Fruit fly (Drosophila melanogaster) whole organism, embryonic: ENCODE data around the gene stnB.

ENCODE experiments used
- BtbVII ChIP-seq: fragments of 200-800 bp; sonication (Bioruptor generic); optimal IDR thresholded peaks from 3 replicates; lab custom pipeline; 2017; ENCODE audit warnings: missing biosample characterization, mild to moderate bottlenecking, missing genetic modification characterization
- CG10147 ChIP-seq: fragments of 200-800 bp; sonication (Bioruptor generic); optimal IDR thresholded peaks from 2 replicates; lab custom pipeline; 2019; ENCODE audit warnings: missing biosample characterization, mild to moderate bottlenecking, missing genetic modification characterization, moderate library complexity
- CG11696 ChIP-seq: fragments of 200-800 bp; sonication (Bioruptor generic); IDR thresholded peaks from 2 replicates; pipeline ENCODE4 v1.3.6; 2022; ENCODE audit warnings: missing biosample characterization, missing genetic modification characterization
- CG12744 ChIP-seq: fragments of 200-800 bp; sonication (Bioruptor generic); optimal IDR thresholded peaks from 2 replicates; lab custom pipeline; 2016; ENCODE audit warnings: missing biosample characterization, missing genetic modification characterization
- CG12769 ChIP-seq: fragments of 200-800 bp; sonication (Bioruptor generic); optimal IDR thresholded peaks from 2 replicates; lab custom pipeline; 2019; ENCODE audit warnings: missing biosample characterization, mild to moderate bottlenecking, missing genetic modification characterization, moderate library complexity
- CG14014 ChIP-seq: fragments of 200-800 bp; sonication (Bioruptor generic); IDR thresholded peaks from 2 replicates; pipeline ENCODE4 v1.3.6; 2022; ENCODE audit warnings: missing biosample characterization, missing genetic modification characterization
- CG1603 ChIP-seq: fragments of 200-800 bp; sonication (Bioruptor generic); optimal IDR thresholded peaks from 2 replicates; lab custom pipeline; 2019; ENCODE audit warnings: missing biosample characterization, mild to moderate bottlenecking, missing genetic modification characterization, moderate library complexity
- CG16779 ChIP-seq: fragments of 200-800 bp; sonication (Bioruptor generic); IDR thresholded peaks from 2 replicates; pipeline ENCODE4 v1.3.6; 2022; ENCODE audit warnings: missing biosample characterization, missing genetic modification characterization
- CG17186 ChIP-seq: fragments of 200-800 bp; sonication (Bioruptor generic); optimal IDR thresholded peaks from 3 replicates; lab custom pipeline; 2017; ENCODE audit warnings: missing biosample characterization, missing genetic modification reagents, missing genetic modification characterization
- CG18262 ChIP-seq: fragments of 200-800 bp; optimal IDR thresholded peaks from 3 replicates; lab custom pipeline; 2019; ENCODE audit warnings: missing biosample characterization, mild to moderate bottlenecking, missing genetic modification characterization, moderate library complexity
- CG2129 ChIP-seq: fragments of 200-800 bp; sonication (Bioruptor generic); IDR thresholded peaks from 2 replicates; pipeline ENCODE4 v1.3.6; 2022; ENCODE audit warnings: missing biosample characterization, missing genetic modification characterization; ENCODE audit not compliant: partially characterized antibody
- CG3407 ChIP-seq: fragments of 200-800 bp; sonication (Bioruptor generic); optimal IDR thresholded peaks from 2 replicates; lab custom pipeline; 2018; ENCODE audit warnings: missing biosample characterization, mild to moderate bottlenecking, missing genetic modification characterization
- CG3726 ChIP-seq: fragments of 200-800 bp; sonication (Bioruptor generic); IDR thresholded peaks from 3 replicates; pipeline ENCODE4, ENCODE4 v1.3.6; 2022; ENCODE audit warnings: missing biosample characterization, missing genetic modification characterization
- CG3995 ChIP-seq: fragments of 200-800 bp; sonication (Bioruptor generic); optimal IDR thresholded peaks from 3 replicates; lab custom pipeline; 2016; ENCODE audit warnings: missing biosample characterization, missing genetic modification characterization
- CG4360 ChIP-seq: fragments of 200-800 bp; sonication (Bioruptor generic); IDR thresholded peaks from 2 replicates; pipeline ENCODE4 v1.3.6; 2022; ENCODE audit warnings: missing biosample characterization, missing genetic modification characterization
- CG8281 ChIP-seq: fragments of 200-800 bp; sonication (Bioruptor generic); optimal IDR thresholded peaks from 2 replicates; lab custom pipeline; 2018; ENCODE audit warnings: missing biosample characterization, mild to moderate bottlenecking, missing genetic modification characterization, moderate library complexity
- CG9215 ChIP-seq: fragments of 200-800 bp; sonication (Bioruptor generic); IDR thresholded peaks from 2 replicates; pipeline ENCODE4 v1.3.6; 2022; ENCODE audit warnings: missing biosample characterization, missing genetic modification characterization
- Dip3 ChIP-seq: fragments of 200-800 bp; sonication (Bioruptor generic); optimal IDR thresholded peaks from 3 replicates; lab custom pipeline; 2016; ENCODE audit warnings: missing biosample characterization, missing genetic modification characterization
- Ets97D ChIP-seq: fragments of 200-800 bp; sonication (Bioruptor generic); optimal IDR thresholded peaks from 3 replicates; lab custom pipeline; 2016; ENCODE audit warnings: missing biosample characterization, missing genetic modification characterization
- HmgD ChIP-seq: fragments of 200-800 bp; sonication (Bioruptor generic); optimal IDR thresholded peaks from 3 replicates; lab custom pipeline; 2016; ENCODE audit warnings: missing biosample characterization, missing genetic modification characterization
- HmgZ ChIP-seq: fragments of 200-800 bp; sonication (Bioruptor generic); optimal IDR thresholded peaks from 2 replicates; lab custom pipeline; 2018; ENCODE audit warnings: missing biosample characterization, mild to moderate bottlenecking, missing genetic modification characterization
- Hmr ChIP-seq: fragments of 200-800 bp; sonication (Bioruptor generic); optimal IDR thresholded peaks from 3 replicates; lab custom pipeline; 2017; ENCODE audit warnings: mild to moderate bottlenecking, missing biosample characterization, missing genetic modification reagents, missing genetic modification characterization
- Hmx ChIP-seq: fragments of 200-800 bp; sonication (Bioruptor generic); optimal IDR thresholded peaks from 2 replicates; lab custom pipeline; 2016; ENCODE audit warnings: missing biosample characterization, missing genetic modification characterization
- Hr78 ChIP-seq, 2 experiments: fragments of 200-800 bp in 1 of 2; fragments of >200 bp in 1 of 2; sonication (Bioruptor generic) in 1 of 2; optimal IDR thresholded peaks; 2 replicates each; lab custom pipeline; 2017 to 2019; ENCODE audit warnings: missing biosample characterization in 2 of 2, missing genetic modification characterization in 2 of 2, mild to moderate bottlenecking in 1 of 2, moderate library complexity in 1 of 2
- Lim3 ChIP-seq: fragments of 200-800 bp; sonication (Bioruptor generic); IDR thresholded peaks from 2 replicates; pipeline ENCODE4 v1.3.6; 2022; ENCODE audit warnings: missing biosample characterization, missing genetic modification characterization
- Med ChIP-seq: fragments of 200-800 bp; sonication (Bioruptor generic); peaks from one replicate; lab custom pipeline; 2016; ENCODE audit warnings: missing biosample characterization, missing genetic modification characterization, mild to moderate bottlenecking, inconsistent platforms, moderate library complexity
- Meics ChIP-seq: fragments of 200-800 bp; sonication (Bioruptor generic); optimal IDR thresholded peaks from 2 replicates; lab custom pipeline; 2017; ENCODE audit warnings: missing biosample characterization, mild to moderate bottlenecking, missing genetic modification characterization
- PHDP ChIP-seq: fragments of 200-800 bp; sonication (Bioruptor generic); optimal IDR thresholded peaks from 3 replicates; lab custom pipeline; 2018; ENCODE audit warnings: missing biosample characterization, mild to moderate bottlenecking, missing genetic modification characterization, moderate library complexity
- Sox100B ChIP-seq: fragments of 200-800 bp; sonication (Bioruptor generic); optimal IDR thresholded peaks from 3 replicates; lab custom pipeline; 2018; ENCODE audit warnings: missing biosample characterization, mild to moderate bottlenecking, missing genetic modification characterization
- Xrp1 ChIP-seq: fragments of 200-800 bp; sonication (Bioruptor generic); IDR thresholded peaks from 2 replicates; pipeline ENCODE4 v1.3.6; 2022; ENCODE audit warnings: missing biosample characterization, missing genetic modification characterization
- al ChIP-seq: fragments of 200-800 bp; sonication (Bioruptor generic); IDR thresholded peaks from 2 replicates; pipeline ENCODE4 v1.3.6; 2022; ENCODE audit warnings: missing biosample characterization, missing genetic modification characterization
- bcd ChIP-seq: fragments of 200-800 bp; sonication (Bioruptor generic); optimal IDR thresholded peaks from 2 replicates; lab custom pipeline; 2017; ENCODE audit warnings: missing biosample characterization, mild to moderate bottlenecking, missing genetic modification characterization
- br ChIP-seq: fragments of >200 bp; optimal IDR thresholded peaks from 2 replicates; lab custom pipeline; 2017
- cad ChIP-seq: fragments of >200 bp; optimal IDR thresholded peaks from 2 replicates; lab custom pipeline; 2017; ENCODE audit warnings: missing biosample characterization, missing genetic modification characterization
- caup ChIP-seq: fragments of 200-800 bp; sonication (Bioruptor generic); optimal IDR thresholded peaks from 3 replicates; lab custom pipeline; 2017; ENCODE audit warnings: missing biosample characterization, mild to moderate bottlenecking, missing genetic modification characterization, moderate library complexity; ENCODE audit not compliant: severe bottlenecking
- chinmo ChIP-seq: fragments of 200-800 bp; sonication (Bioruptor generic); IDR thresholded peaks from 4 replicates; pipeline ENCODE4 v1.3.6; 2022; ENCODE audit warnings: missing biosample characterization, missing genetic modification characterization; ENCODE audit not compliant: partially characterized antibody
- dysf ChIP-seq: fragments of 200-800 bp; sonication (Bioruptor generic); IDR thresholded peaks from 3 replicates; pipeline ENCODE4 v1.3.6; 2022; ENCODE audit warnings: missing biosample characterization, missing genetic modification characterization
- ems ChIP-seq: fragments of 200-800 bp; sonication (Bioruptor generic); optimal IDR thresholded peaks from 3 replicates; lab custom pipeline; 2016; ENCODE audit warnings: missing biosample characterization, missing genetic modification characterization
- gem ChIP-seq: fragments of 200-800 bp; sonication (Bioruptor generic); optimal IDR thresholded peaks from 2 replicates; lab custom pipeline; 2019; ENCODE audit warnings: missing biosample characterization, mild to moderate bottlenecking, missing genetic modification characterization, moderate library complexity
- grn ChIP-seq: fragments of 200-800 bp; sonication (Bioruptor generic); optimal IDR thresholded peaks from 3 replicates; lab custom pipeline; 2017; ENCODE audit warnings: missing biosample characterization, missing genetic modification characterization
- ind ChIP-seq: fragments of 200-800 bp; sonication (Bioruptor generic); optimal IDR thresholded peaks from 3 replicates; lab custom pipeline; 2016; ENCODE audit warnings: missing biosample characterization, missing genetic modification characterization
- insv ChIP-seq, 2 experiments: fragments of 200-800 bp; sonication (Bioruptor generic); optimal IDR thresholded peaks; 3 replicates each; lab custom pipeline; 2016 to 2018; ENCODE audit warnings: missing biosample characterization in 2 of 2, missing genetic modification characterization in 2 of 2
- mirr ChIP-seq: fragments of 200-800 bp; sonication (Bioruptor generic); optimal IDR thresholded peaks from 3 replicates; lab custom pipeline; 2018; ENCODE audit warnings: missing biosample characterization, mild to moderate bottlenecking, missing genetic modification characterization
- onecut ChIP-seq: fragments of 200-800 bp; sonication (Bioruptor generic); IDR thresholded peaks from 2 replicates; pipeline ENCODE4 v1.3.6; 2022; ENCODE audit warnings: missing biosample characterization, missing genetic modification characterization
- sd ChIP-seq: fragments of 200-800 bp; sonication (Bioruptor generic); optimal IDR thresholded peaks from 3 replicates; lab custom pipeline; 2018; ENCODE audit warnings: missing biosample characterization, mild to moderate bottlenecking, missing genetic modification characterization, moderate library complexity
- sens ChIP-seq: fragments of 200-800 bp; sonication (Bioruptor generic); peaks from one replicate; lab custom pipeline; 2016; ENCODE audit warnings: missing biosample characterization, missing genetic modification characterization
- tio ChIP-seq: fragments of 200-800 bp; sonication (Bioruptor generic); optimal IDR thresholded peaks from 2 replicates; lab custom pipeline; 2017; ENCODE audit warnings: missing biosample characterization, missing genetic modification characterization, inconsistent platforms
- trem ChIP-seq: fragments of 200-800 bp; optimal IDR thresholded peaks from 3 replicates; lab custom pipeline; 2019; ENCODE audit warnings: missing biosample characterization, mild to moderate bottlenecking, missing genetic modification characterization, moderate library complexity
- trh ChIP-seq: fragments of 200-800 bp; sonication (Bioruptor generic); optimal IDR thresholded peaks from 2 replicates; lab custom pipeline; 2016; ENCODE audit warnings: missing biosample characterization, missing genetic modification characterization
- vfl ChIP-seq: fragments of 200-800 bp; sonication (Bioruptor generic); optimal IDR thresholded peaks from 2 replicates; lab custom pipeline; 2016; ENCODE audit warnings: missing biosample characterization, missing genetic modification characterization

stnB gene

dm6 chrX:23011859-23012258 lies 7.4 kb upstream of the stnB start (continued):
- TF ChIP-seq CG11696 = no peak
- TF ChIP-seq Hr78 (GFP tag; optimal IDR thresholded peaks at IDR 0.05; lab: Kevin White, UChicago) = no peak
- no peak for TF ChIP-seq tio (GFP tag; lab: Kevin White, UChicago)
- TF ChIP-seq CG17186 (GFP tag; lab: Kevin White, UChicago) = no peak
- TF ChIP-seq CG4360 (GFP tag; lab: Robert Waterston, UW) = no peak
- TF ChIP-seq chinmo (GFP tag; lab: Robert Waterston, UW) = 0 out of 4 replicates have a peak, but pooled peaks have one; percentile 28
- no peak for TF ChIP-seq br (lab: Kevin White, UChicago)
- no peak for TF ChIP-seq Dip3 (GFP tag; lab: Kevin White, UChicago)
- TF ChIP-seq CG3407 (GFP tag; lab: Kevin White, UChicago) = no peak
- no peak for TF ChIP-seq sd (tag; lab: Kevin White, UChicago)
- no peak for TF ChIP-seq Ets97D (GFP tag; lab: Kevin White, UChicago)
- no peak for TF ChIP-seq trem (tag; lab: Kevin White, UChicago)
- TF ChIP-seq CG8281 (tag; lab: Kevin White, UChicago) = no peak
- TF ChIP-seq CG14014 (GFP tag; lab: Robert Waterston, UW) = no peak
- peak; percentile 21 for TF ChIP-seq mirr (GFP tag; lab: Kevin White, UChicago)
- TF ChIP-seq CG18262 (tag; lab: Kevin White, UChicago) = no peak
- no peak for TF ChIP-seq HmgD (GFP tag; lab: Kevin White, UChicago)
- TF ChIP-seq onecut (GFP tag; lab: Robert Waterston, UW) = no peak
- TF ChIP-seq CG12769 (tag; lab: Kevin White, UChicago) = no peak
- no peak for TF ChIP-seq CG3995 (GFP tag; lab: Kevin White, UChicago)
- TF ChIP-seq CG10147 (GFP tag; lab: Kevin White, UChicago) = no peak
- TF ChIP-seq, all 482 proteins: peak for 6

- TF ChIP-seq CG3726 = no peak
- no peak for TF ChIP-seq CG12744 (GFP tag; lab: Kevin White, UChicago)
- no peak for TF ChIP-seq PHDP (tag; lab: Kevin White, UChicago)
- TF ChIP-seq gem = no peak
- TF ChIP-seq Med (GFP tag; lab: Kevin White, UChicago) = peak; percentile 12
- peak; percentile 32 for TF ChIP-seq sens (GFP tag; lab: Kevin White, UChicago)
- no peak for TF ChIP-seq insv (GFP tag; optimal IDR thresholded peaks at IDR 0.05; lab: Kevin White, UChicago)
- no peak for TF ChIP-seq caup
- TF ChIP-seq bcd (GFP tag; lab: Kevin White, UChicago) = no peak
- TF ChIP-seq trh (GFP tag; lab: Kevin White, UChicago) = no peak
- no peak for TF ChIP-seq HmgZ
- TF ChIP-seq vfl (GFP tag; lab: Kevin White, UChicago) = no peak
- no peak for TF ChIP-seq CG16779 (GFP tag; lab: Robert Waterston, UW)
- TF ChIP-seq Hmx (GFP tag; lab: Kevin White, UChicago) = no peak
- TF ChIP-seq, all 482 proteins: peak for 2
Observed at dm6 chrX:23011203-23011602, 6.8 kb upstream of the stnB start, which contains the start of gene FucTC. Gene FucTC (minus strand): TSS chrX:23011303.

DNA sequence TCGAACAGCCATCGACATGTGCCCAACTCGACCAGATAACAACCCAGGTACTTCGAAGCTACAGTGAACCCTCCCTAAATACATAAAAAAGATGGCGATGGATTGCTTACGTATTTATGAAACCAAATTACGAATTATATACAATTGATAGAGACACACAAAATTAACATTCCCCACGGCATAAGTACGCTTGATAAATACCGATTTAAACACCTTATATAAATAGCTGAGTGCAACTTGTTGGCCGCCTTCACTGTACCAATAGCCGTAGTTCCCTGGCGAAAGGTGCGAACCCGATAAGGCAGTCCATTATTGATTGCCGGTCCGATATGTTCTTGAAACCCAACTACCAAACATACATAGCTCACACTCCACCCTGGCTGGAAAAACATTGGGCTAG lies 6.2 kb upstream of the stnB start:
- TF ChIP-seq CG1603 (peak; percentile 46), CG9215 (GFP tag; lab: Robert Waterston, UW) (peak; percentile 51), Meics (GFP tag; lab: Kevin White, UChicago) (peak; percentile 46), Hmr (GFP tag; lab: Kevin White, UChicago) (peak; percentile 43), grn (peak; percentile 76), ind (GFP tag; lab: Kevin White, UChicago) (peak; percentile 27), cad (GFP tag; lab: Kevin White, UChicago) (no peak), ems (GFP tag; lab: Kevin White, UChicago) (no peak), al (GFP tag; lab: Robert Waterston, UW) (peak; percentile 23; the same call in 1 of the 2 replicates), Sox100B (GFP tag; lab: Kevin White, UChicago) (no peak), Xrp1 (GFP tag; lab: Robert Waterston, UW) (0 out of 2 replicates have a peak, but pooled peaks have one; percentile 11), CG2129 (GFP tag; lab: Robert Waterston, UW) (no peak), dysf (GFP tag; lab: Robert Waterston, UW) (0 out of 3 replicates have a peak, but pooled peaks have one; percentile 40), BtbVII (GFP tag; lab: Kevin White, UChicago) (no peak), Lim3 (GFP tag; lab: Robert Waterston, UW) (no peak)
